Fruit fly (Drosophila melanogaster): ENCODE data around the gene C1GalTA.

The C1GalTA gene

DNA sequence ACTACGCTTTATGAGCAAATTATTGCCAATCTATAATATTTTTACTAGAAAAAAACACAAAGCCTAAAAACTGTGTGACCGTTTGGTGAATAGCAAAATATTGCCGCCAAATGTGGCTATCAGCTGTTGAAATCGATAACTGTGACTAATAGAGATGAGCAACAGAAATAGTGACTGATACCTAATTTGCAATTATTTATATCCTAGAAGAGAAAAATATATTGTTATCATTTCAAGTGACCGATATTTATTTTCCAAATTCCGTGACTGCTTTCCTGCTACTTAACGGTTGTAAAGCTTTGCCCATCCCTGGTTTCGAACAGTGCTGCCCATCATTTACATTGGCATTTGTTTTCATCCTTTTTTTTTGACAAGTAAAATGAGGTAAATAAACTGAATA, 46.3 kb upstream of the C1GalTA start, which contains the start of the genes alien and CG18661 (continued):
- peak; percentile 98 for TF ChIP-seq CG9932 (GFP tag; IDR thresholded peaks at IDR 0.05)
- TF ChIP-seq CG12104 (GFP tag; optimal IDR thresholded peaks at IDR 0.05): peak; percentile 43
- peak; percentile 11 for TF ChIP-seq cwo (GFP tag; optimal IDR thresholded peaks at IDR 0.05)
- TF ChIP-seq gro (GFP tag; optimal IDR thresholded peaks at IDR 0.05): peak; percentile 65
- peak; percentile 79 for TF ChIP-seq CG12391 (tag; optimal IDR thresholded peaks at IDR 0.05)
- TF ChIP-seq da (GFP tag; optimal IDR thresholded peaks at IDR 0.05): peak; percentile 30
- TF ChIP-seq Hsf (GFP tag; optimal IDR thresholded peaks at IDR 0.05): peak; percentile 85
- TF ChIP-seq hbn (GFP tag; IDR thresholded peaks at IDR 0.05; ENCODE audit: partially characterized antibody): no peak
- TF ChIP-seq Ets65A (GFP tag): peak; percentile 98
- peak; percentile 98 for TF ChIP-seq CG3995 (GFP tag; optimal IDR thresholded peaks at IDR 0.05)
- TF ChIP-seq CG15601 (tag; optimal IDR thresholded peaks at IDR 0.05): peak; percentile 53
- TF ChIP-seq BtbVII (GFP tag; optimal IDR thresholded peaks at IDR 0.05): no peak
- TF ChIP-seq Nf-YB (GFP tag; optimal IDR thresholded peaks at IDR 0.05): peak; percentile 12
- peak; percentile 57 for TF ChIP-seq unc-4 (GFP tag; IDR thresholded peaks at IDR 0.05; ENCODE audit: partially characterized antibody)
- TF ChIP-seq zen (tag; optimal IDR thresholded peaks at IDR 0.05): peak; percentile 66
- TF ChIP-seq CG1832 (GFP tag; optimal IDR thresholded peaks at IDR 0.05): no peak
- peak; percentile 99 for TF ChIP-seq sisA (GFP tag; IDR thresholded peaks at IDR 0.05)
- TF ChIP-seq CG9876 (GFP tag; optimal IDR thresholded peaks at IDR 0.05): peak; percentile 77
- no peak for TF ChIP-seq CG7963 (GFP tag; IDR thresholded peaks at IDR 0.05; ENCODE audit: partially characterized antibody)
- TF ChIP-seq CG15011 (GFP tag; optimal IDR thresholded peaks at IDR 0.05): peak; percentile 9
- peak; percentile 45 for TF ChIP-seq Max (GFP tag; optimal IDR thresholded peaks at IDR 0.05)
- TF ChIP-seq danr (GFP tag; IDR thresholded peaks at IDR 0.05): peak; percentile 91
- TF ChIP-seq slp2 (GFP tag; optimal IDR thresholded peaks at IDR 0.05): peak; percentile 91
- no peak for TF ChIP-seq CG6683 (GFP tag; optimal IDR thresholded peaks at IDR 0.05)
- TF ChIP-seq Bgb (GFP tag; IDR thresholded peaks at IDR 0.05; ENCODE audit: partially characterized antibody): peak; percentile 40; the same call in 1 of the 2 replicates
- TF ChIP-seq Rx (GFP tag; IDR thresholded peaks at IDR 0.05): peak; percentile 79
- peak; percentile 49; the same call in 1 of the 2 replicates for TF ChIP-seq gt (GFP tag; IDR thresholded peaks at IDR 0.05)
- TF ChIP-seq sr (GFP tag; IDR thresholded peaks at IDR 0.05): peak; percentile 73; the same call in 1 of the 3 replicates
- peak; percentile 49 for TF ChIP-seq emc (GFP tag; optimal IDR thresholded peaks at IDR 0.05)
- TF ChIP-seq exex (tag; optimal IDR thresholded peaks at IDR 0.05): peak; percentile 32
- peak; percentile 91 for TF ChIP-seq Ssrp (tag; optimal IDR thresholded peaks at IDR 0.05)

- TF ChIP-seq CG34376 (GFP tag; optimal IDR thresholded peaks at IDR 0.05): peak; percentile 56
- TF ChIP-seq grn (GFP tag; optimal IDR thresholded peaks at IDR 0.05): peak; percentile 89
- TF ChIP-seq sug (tag; optimal IDR thresholded peaks at IDR 0.05): peak; percentile 98
- TF ChIP-seq wdn (GFP tag; IDR thresholded peaks at IDR 0.05): no peak
- TF ChIP-seq exex (tag; optimal IDR thresholded peaks at IDR 0.05): peak; percentile 92
- TF ChIP-seq sd (tag; optimal IDR thresholded peaks at IDR 0.05): peak; percentile 67
- TF ChIP-seq cas (GFP tag; IDR thresholded peaks at IDR 0.05): no peak
- TF ChIP-seq gro (GFP tag; optimal IDR thresholded peaks at IDR 0.05): no peak
- peak; percentile 24 for TF ChIP-seq mirr (GFP tag; optimal IDR thresholded peaks at IDR 0.05)
- no peak for TF ChIP-seq chinmo (GFP tag; IDR thresholded peaks at IDR 0.05; ENCODE audit: partially characterized antibody)
- no peak for TF ChIP-seq gcm (GFP tag; optimal IDR thresholded peaks at IDR 0.05)
- no peak for TF ChIP-seq CG3065 (GFP tag; optimal IDR thresholded peaks at IDR 0.05)
Observed at dm6 chr2L:8993650-8994441, 42.8 kb upstream of the C1GalTA start, which contains the start of gene CG17906. TSS of gene CG17906 (plus strand) at chr2L:8994391.

Measured in whole organism, embryonic.